Fruit fly (Drosophila melanogaster) whole organism, embryonic: ENCODE results near the gene att-ORFB.

Experiments used
- Atf3 ChIP-seq: fragments of 200-800 bp; sonication (Bioruptor generic); optimal IDR thresholded peaks from 3 replicates; lab custom pipeline; 2016; ENCODE audit warnings: missing biosample characterization, missing genetic modification characterization
- Atf6 ChIP-seq: fragments of 200-800 bp; sonication (Bioruptor generic); IDR thresholded peaks from 2 replicates; pipeline ENCODE4 v1.3.6; 2022; ENCODE audit warnings: missing biosample characterization, missing genetic modification characterization
- Awh ChIP-seq: fragments of 200-800 bp; sonication (Bioruptor generic); IDR thresholded peaks from 2 replicates; pipeline ENCODE4, ENCODE4 v1.3.6; 2022; ENCODE audit warnings: missing biosample characterization, missing genetic modification characterization
- CG10565 ChIP-seq: fragments of 200-800 bp; sonication (Bioruptor generic); optimal IDR thresholded peaks from 3 replicates; lab custom pipeline; 2016; ENCODE audit warnings: missing biosample characterization, mild to moderate bottlenecking, missing genetic modification characterization
- CG11456 ChIP-seq: fragments of 200-800 bp; sonication (Bioruptor generic); IDR thresholded peaks from 3 replicates; pipeline ENCODE4 v1.3.6; 2022; ENCODE audit warnings: missing biosample characterization, missing genetic modification characterization
- CG11696 ChIP-seq: fragments of 200-800 bp; sonication (Bioruptor generic); IDR thresholded peaks from 2 replicates; pipeline ENCODE4 v1.3.6; 2022; ENCODE audit warnings: missing biosample characterization, missing genetic modification characterization
- CG12391 ChIP-seq: fragments of 200-800 bp; sonication (Bioruptor generic); optimal IDR thresholded peaks from 3 replicates; lab custom pipeline; 2018; ENCODE audit warnings: missing biosample characterization, mild to moderate bottlenecking, missing genetic modification characterization, moderate library complexity
- CG15601 ChIP-seq: fragments of 200-800 bp; sonication (Bioruptor generic); optimal IDR thresholded peaks from 3 replicates; lab custom pipeline; 2019; ENCODE audit warnings: missing biosample characterization, mild to moderate bottlenecking, missing genetic modification characterization, moderate library complexity
- CG1602 ChIP-seq: fragments of 200-800 bp; sonication (Bioruptor generic); optimal IDR thresholded peaks from 3 replicates; lab custom pipeline; 2016; ENCODE audit warnings: missing biosample characterization, missing genetic modification characterization
- CG17802 ChIP-seq: fragments of 200-800 bp; sonication (Bioruptor generic); optimal IDR thresholded peaks from 2 replicates; lab custom pipeline; 2018; ENCODE audit warnings: missing biosample characterization, mild to moderate bottlenecking, missing genetic modification characterization, moderate library complexity
- CG17829 ChIP-seq: fragments of 200-800 bp; optimal IDR thresholded peaks from 2 replicates; lab custom pipeline; 2019; ENCODE audit warnings: missing biosample characterization, mild to moderate bottlenecking, missing genetic modification characterization, moderate library complexity
- CG17912 ChIP-seq: fragments of 200-800 bp; sonication (Bioruptor generic); optimal IDR thresholded peaks from 2 replicates; lab custom pipeline; 2018; ENCODE audit warnings: missing biosample characterization, mild to moderate bottlenecking, missing genetic modification characterization
- CG18262 ChIP-seq: fragments of 200-800 bp; optimal IDR thresholded peaks from 3 replicates; lab custom pipeline; 2019; ENCODE audit warnings: missing biosample characterization, mild to moderate bottlenecking, missing genetic modification characterization, moderate library complexity
- CG18599 ChIP-seq: fragments of 200-800 bp; sonication (Bioruptor generic); optimal IDR thresholded peaks from 3 replicates; lab custom pipeline; 2017; ENCODE audit warnings: missing biosample characterization, missing genetic modification characterization, mild to moderate bottlenecking, moderate library complexity, missing genetic modification reagents
- CG2678 ChIP-seq: fragments of 200-800 bp; sonication (Bioruptor generic); optimal IDR thresholded peaks from 3 replicates; lab custom pipeline; 2019; ENCODE audit warnings: missing biosample characterization, mild to moderate bottlenecking, missing genetic modification characterization, moderate library complexity
- CG30020 ChIP-seq: fragments of 200-800 bp; optimal IDR thresholded peaks from 2 replicates; lab custom pipeline; 2019; ENCODE audit warnings: missing biosample characterization, mild to moderate bottlenecking, missing genetic modification characterization, moderate library complexity
- CG34224 ChIP-seq: fragments of 200-800 bp; sonication (Bioruptor generic); IDR thresholded peaks from 3 replicates; pipeline ENCODE4 v1.3.6; 2022; ENCODE audit warnings: missing biosample characterization, missing genetic modification characterization; ENCODE audit not compliant: partially characterized antibody
- CG34422 ChIP-seq: fragments of 200-800 bp; sonication (Bioruptor generic); IDR thresholded peaks from 3 replicates; pipeline ENCODE4 v1.3.6; 2022; ENCODE audit warnings: missing biosample characterization, missing genetic modification characterization
- CG3838 ChIP-seq: fragments of 200-800 bp; sonication (Bioruptor generic); optimal IDR thresholded peaks from 3 replicates; lab custom pipeline; 2016; ENCODE audit warnings: missing biosample characterization, missing genetic modification characterization
- CG7745 ChIP-seq: fragments of 200-800 bp; sonication (Bioruptor generic); optimal IDR thresholded peaks from 2 replicates; lab custom pipeline; 2018; ENCODE audit warnings: missing biosample characterization, mild to moderate bottlenecking, missing genetic modification characterization, moderate library complexity
- CG7786 ChIP-seq: fragments of 200-800 bp; sonication (Bioruptor generic); optimal IDR thresholded peaks from 2 replicates; lab custom pipeline; 2016; ENCODE audit warnings: missing biosample characterization, missing genetic modification characterization
- CG8359 ChIP-seq: fragments of 200-800 bp; sonication (Bioruptor generic); optimal IDR thresholded peaks from 2 replicates; lab custom pipeline; 2017; ENCODE audit warnings: missing biosample characterization, mild to moderate bottlenecking, missing genetic modification characterization, borderline replicate concordance
- Deaf1 ChIP-seq: fragments of 200-800 bp; optimal IDR thresholded peaks from 3 replicates; lab custom pipeline; 2019; ENCODE audit warnings: missing biosample characterization, mild to moderate bottlenecking, missing genetic modification characterization, moderate library complexity
- Dek ChIP-seq: fragments of 200-800 bp; sonication (Bioruptor generic); optimal IDR thresholded peaks from 3 replicates; lab custom pipeline; 2019; ENCODE audit warnings: missing biosample characterization, mild to moderate bottlenecking, missing genetic modification characterization, moderate library complexity
- Fer1 ChIP-seq: fragments of 200-800 bp; sonication (Bioruptor generic); optimal IDR thresholded peaks from 2 replicates; lab custom pipeline; 2017; ENCODE audit warnings: missing biosample characterization, mild to moderate bottlenecking, missing genetic modification characterization
- Fer2 ChIP-seq: fragments of 200-800 bp; sonication (Bioruptor generic); optimal IDR thresholded peaks from 2 replicates; lab custom pipeline; 2018; ENCODE audit warnings: missing biosample characterization, mild to moderate bottlenecking, missing genetic modification characterization, moderate library complexity
- H15 ChIP-seq: fragments of 200-800 bp; sonication (Bioruptor generic); IDR thresholded peaks from 3 replicates; pipeline ENCODE4 v1.3.6; 2022; ENCODE audit warnings: missing biosample characterization, missing genetic modification characterization
- HLH4C ChIP-seq: fragments of 200-800 bp; sonication (Bioruptor generic); IDR thresholded peaks from 3 replicates; pipeline ENCODE4 v1.3.6; 2022; ENCODE audit warnings: missing biosample characterization, missing genetic modification characterization; ENCODE audit not compliant: partially characterized antibody
- Hey ChIP-seq: fragments of 200-800 bp; sonication (Bioruptor generic); optimal IDR thresholded peaks from 3 replicates; lab custom pipeline; 2018; ENCODE audit warnings: missing biosample characterization, mild to moderate bottlenecking, missing genetic modification characterization
- Lhr ChIP-seq: fragments of 200-800 bp; sonication (Bioruptor generic); optimal IDR thresholded peaks from 3 replicates; lab custom pipeline; 2017; ENCODE audit warnings: mild to moderate bottlenecking, missing biosample characterization, missing genetic modification reagents, missing genetic modification characterization
- MTF-1 ChIP-seq: fragments of 200-800 bp; sonication (Bioruptor generic); optimal IDR thresholded peaks from 2 replicates; lab custom pipeline; 2018; ENCODE audit warnings: missing biosample characterization, mild to moderate bottlenecking, missing genetic modification characterization, borderline replicate concordance
- Myb ChIP-seq: fragments of 200-800 bp; sonication (Bioruptor generic); optimal IDR thresholded peaks from 2 replicates; lab custom pipeline; 2016; ENCODE audit warnings: missing biosample characterization, missing genetic modification characterization
- Spps ChIP-seq: fragments of 200-800 bp; sonication (Bioruptor generic); optimal IDR thresholded peaks from 2 replicates; lab custom pipeline; 2018; ENCODE audit warnings: missing biosample characterization, mild to moderate bottlenecking, missing genetic modification characterization
- Sry-δ ChIP-seq: fragments of 200-800 bp; sonication (Bioruptor generic); optimal IDR thresholded peaks from 2 replicates; lab custom pipeline; 2016; ENCODE audit warnings: missing biosample characterization, missing genetic modification characterization
- Ssrp ChIP-seq: fragments of 200-800 bp; sonication (Bioruptor generic); optimal IDR thresholded peaks from 2 replicates; lab custom pipeline; 2018; ENCODE audit warnings: missing biosample characterization, mild to moderate bottlenecking, missing genetic modification characterization, moderate library complexity
- Xbp1 ChIP-seq: fragments of 200-800 bp; sonication (Bioruptor generic); optimal IDR thresholded peaks from 3 replicates; lab custom pipeline; 2016; ENCODE audit warnings: missing biosample characterization, mild to moderate bottlenecking, missing genetic modification characterization
- ac ChIP-seq: fragments of 200-800 bp; sonication (Bioruptor generic); optimal IDR thresholded peaks from 3 replicates; lab custom pipeline; 2017; ENCODE audit warnings: missing biosample characterization, mild to moderate bottlenecking, missing genetic modification characterization
- cato ChIP-seq: fragments of 200-800 bp; sonication (Bioruptor generic); optimal IDR thresholded peaks from 2 replicates; lab custom pipeline; 2016; ENCODE audit warnings: missing biosample characterization, missing genetic modification characterization, borderline replicate concordance
- ci ChIP-seq: fragments of 200-800 bp; sonication (Bioruptor generic); IDR thresholded peaks from 3 replicates; pipeline ENCODE4 v1.3.6; 2022; ENCODE audit warnings: missing biosample characterization, missing genetic modification characterization
- croc ChIP-seq: fragments of 200-800 bp; sonication (Bioruptor generic); conservative IDR thresholded peaks from 3 replicates; pipeline ENCODE4 v1.3.6; 2022; ENCODE audit warnings: missing biosample characterization, missing genetic modification characterization
- gce ChIP-seq: fragments of 200-800 bp; sonication (Bioruptor generic); IDR thresholded peaks from 3 replicates; pipeline ENCODE4 v1.3.6; 2022; ENCODE audit warnings: missing biosample characterization, missing genetic modification characterization
- gsb-n ChIP-seq: fragments of 200-800 bp; sonication (Bioruptor generic); optimal IDR thresholded peaks from 3 replicates; lab custom pipeline; 2018; ENCODE audit warnings: missing biosample characterization, mild to moderate bottlenecking, missing genetic modification characterization
- h ChIP-seq: fragments of >200 bp; optimal IDR thresholded peaks from 2 replicates; lab custom pipeline; 2017
- jigr1 ChIP-seq: fragments of 200-800 bp; sonication (Bioruptor generic); IDR thresholded peaks from 3 replicates; pipeline ENCODE4 v1.3.6; 2022; ENCODE audit warnings: missing biosample characterization, missing genetic modification characterization
- nau ChIP-seq: fragments of 200-800 bp; sonication (Bioruptor generic); optimal IDR thresholded peaks from 3 replicates; lab custom pipeline; 2017; ENCODE audit warnings: missing biosample characterization, mild to moderate bottlenecking, missing genetic modification characterization, missing genetic modification reagents
- oc ChIP-seq: fragments of 200-800 bp; sonication (Bioruptor generic); optimal IDR thresholded peaks from 2 replicates; lab custom pipeline; 2018; ENCODE audit warnings: missing biosample characterization, mild to moderate bottlenecking, missing genetic modification characterization, moderate library complexity
- schlank ChIP-seq: fragments of 200-800 bp; sonication (Bioruptor generic); optimal IDR thresholded peaks from 2 replicates; lab custom pipeline; 2018; ENCODE audit warnings: missing biosample characterization, mild to moderate bottlenecking, missing genetic modification characterization
- seq ChIP-seq: fragments of 200-800 bp; sonication (Bioruptor generic); IDR thresholded peaks from 2 replicates; pipeline ENCODE4 v1.3.6; 2022; ENCODE audit warnings: missing biosample characterization, missing genetic modification characterization
- so ChIP-seq: fragments of 200-800 bp; sonication (Bioruptor generic); IDR thresholded peaks from 3 replicates; pipeline ENCODE4 v1.3.6; 2022; ENCODE audit warnings: missing biosample characterization, missing genetic modification characterization
- tap ChIP-seq: fragments of 200-800 bp; optimal IDR thresholded peaks from 3 replicates; lab custom pipeline; 2019; ENCODE audit warnings: missing biosample characterization, mild to moderate bottlenecking, missing genetic modification characterization, moderate library complexity
- wor ChIP-seq: fragments of 200-800 bp; sonication (Bioruptor generic); IDR thresholded peaks from 2 replicates; pipeline ENCODE4 v1.3.6; 2022; ENCODE audit warnings: missing biosample characterization, missing genetic modification characterization
- z ChIP-seq: fragments of 200-800 bp; sonication (Bioruptor generic); IDR thresholded peaks from 3 replicates; pipeline ENCODE4 v1.3.6; 2022; ENCODE audit warnings: missing biosample characterization, missing genetic modification characterization

The att-ORFB gene

dm6 chr3R:20588480-20588785, 34.2 kb upstream of the att-ORFB start, which contains the start of gene Srp72 (continued):
- TF ChIP-seq gsb-n (tag; lab: Kevin White, UChicago) (peak; percentile 51), wor (no peak), CG15601 (tag; lab: Kevin White, UChicago) (peak; percentile 13), Atf3 (GFP tag; lab: Kevin White, UChicago) (no peak), CG18262 (peak; percentile 34), H15 (GFP tag; lab: Robert Waterston, UW) (no peak), so (GFP tag; lab: Robert Waterston, UW) (0 out of 3 replicates have a peak, but pooled peaks have one; percentile 41), Deaf1 (tag; lab: Kevin White, UChicago) (no peak), CG17912 (GFP tag; lab: Kevin White, UChicago) (no peak), CG1602 (peak; percentile 20), h (no peak), CG30020 (tag; lab: Kevin White, UChicago) (peak; percentile 38), Hey (tag; lab: Kevin White, UChicago) (no peak), croc (GFP tag; lab: Robert Waterston, UW) (no peak), MTF-1 (no peak), gce (GFP tag; lab: Robert Waterston, UW) (no peak), oc (tag; lab: Kevin White, UChicago) (no peak), seq (GFP tag; lab: Robert Waterston, UW) (peak; percentile 38; the same call in 1 of the 2 replicates), CG34422 (GFP tag; lab: Robert Waterston, UW) (no peak), Dek (tag; lab: Kevin White, UChicago) (peak; percentile 33), CG10565 (GFP tag; lab: Kevin White, UChicago) (peak; percentile 28), CG12391 (tag; lab: Kevin White, UChicago) (peak; percentile 78), Ssrp (tag; lab: Kevin White, UChicago) (peak; percentile 25), jigr1 (peak; percentile 52; the same call in 1 of the 3 replicates), CG7786 (no peak), CG7745 (tag; lab: Kevin White, UChicago) (peak; percentile 91), z (no peak), Awh (no peak), Lhr (GFP tag; lab: Kevin White, UChicago) (peak; percentile 26), ac (GFP tag; lab: Kevin White, UChicago) (no peak), Spps (peak; percentile 9), CG18599 (GFP tag; lab: Kevin White, UChicago) (peak; percentile 48), CG11456 (GFP tag; lab: Robert Waterston, UW) (no peak), Sry-δ (no peak), tap (tag; lab: Kevin White, UChicago) (no peak), nau (GFP tag; lab: Kevin White, UChicago) (no peak), HLH4C (GFP tag; lab: Robert Waterston, UW) (no peak), CG34224 (no peak), CG17802 (tag; lab: Kevin White, UChicago) (peak; percentile 39), ci (GFP tag; lab: Robert Waterston, UW) (peak; percentile 71), Xbp1 (peak; percentile 66), Atf6 (GFP tag; lab: Robert Waterston, UW) (peak; percentile 47; the same call in 1 of the 2 replicates), CG8359 (GFP tag; lab: Kevin White, UChicago) (no peak), CG11696 (GFP tag; lab: Robert Waterston, UW) (no peak), Myb (GFP tag; lab: Kevin White, UChicago) (no peak), cato (no peak), CG3838 (GFP tag; lab: Kevin White, UChicago) (no peak), schlank (no peak), Fer2 (tag; lab: Kevin White, UChicago) (peak; percentile 50), CG2678 (tag; lab: Kevin White, UChicago) (peak; percentile 68), Fer1 (GFP tag; lab: Kevin White, UChicago) (peak; percentile 18), CG17829 (peak; percentile 52)
